Worm (Caenorhabditis elegans): ENCODE data around the gene W03F8.6.
"Not testable (repeated sequence)": the region's sequence is repeated elsewhere in the genome, so short reads cannot be mapped to it uniquely, and the experiment has no call there.

Gene W03F8.6

DNA sequence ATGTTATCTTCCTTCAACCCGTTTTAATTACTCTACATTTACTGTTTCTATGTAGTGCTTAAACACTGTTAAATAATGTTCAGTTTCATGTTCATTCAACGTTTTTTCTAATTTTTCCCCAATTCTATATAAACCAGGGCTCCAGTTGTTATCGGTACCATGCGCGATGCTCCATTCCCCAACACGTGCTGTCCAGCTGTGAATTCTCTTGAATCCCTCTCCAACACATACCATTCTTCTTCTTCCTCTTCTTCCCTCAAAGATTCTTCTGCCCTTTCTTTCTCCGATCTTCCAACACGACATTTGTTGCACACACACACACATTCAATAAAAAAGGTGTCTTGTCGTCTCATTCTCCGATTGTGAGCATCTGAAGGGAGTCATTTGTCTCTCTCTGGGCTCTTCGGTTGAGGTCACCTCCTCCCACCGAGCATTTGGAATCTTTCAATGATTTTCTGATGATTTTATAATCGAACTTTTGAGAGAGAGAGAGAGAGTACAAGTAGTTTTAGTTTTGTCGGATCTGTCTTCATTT, 14.3 kb downstream of the W03F8.6 start:
- TF ChIP-seq hlh-8 (tag; optimal IDR thresholded peaks at IDR 0.05) (peak; percentile 95), ets-4 (tag; optimal IDR thresholded peaks at IDR 0.05) (no peak)

ce11 chrIV:5169335-5169734, 17.0 kb downstream of the W03F8.6 start:
- TF ChIP-seq dmd-4 (tag; optimal IDR thresholded peaks at IDR 0.05; ENCODE audit: borderline replicate concordance) (no peak), ceh-18 (tag; optimal IDR thresholded peaks at IDR 0.05) (peak; percentile 50), elt-2 (tag; optimal IDR thresholded peaks at IDR 0.05) (peak; percentile 14), unc-55 (GFP tag; optimal IDR thresholded peaks at IDR 0.05) (peak; percentile 58), ceh-22 (tag; optimal IDR thresholded peaks at IDR 0.05) (peak; percentile 7), pag-3 (tag; optimal IDR thresholded peaks at IDR 0.05; ENCODE audit: borderline replicate concordance) (no peak), tbx-2 (tag; optimal IDR thresholded peaks at IDR 0.05) (peak; percentile 12), ref-2 (tag; optimal IDR thresholded peaks at IDR 0.05) (peak; percentile 16), ttx-3 (tag; optimal IDR thresholded peaks at IDR 0.05) (no peak), nfya-1 (tag; optimal IDR thresholded peaks at IDR 0.05) (peak; percentile 74), K02D7.2 (tag; optimal IDR thresholded peaks at IDR 0.05) (no peak)

- no peak for TF ChIP-seq lim-6 (tag; optimal IDR thresholded peaks at IDR 0.05)
- no peak for TF ChIP-seq sox-4 (tag; optimal IDR thresholded peaks at IDR 0.05)
- no peak for TF ChIP-seq C38D4.7 (GFP tag; optimal IDR thresholded peaks at IDR 0.05)
- TF ChIP-seq syd-9 (tag; optimal IDR thresholded peaks at IDR 0.05), result no peak
- TF ChIP-seq unc-86 (tag; optimal IDR thresholded peaks at IDR 0.05), result no peak
- TF ChIP-seq tbx-7 (tag; optimal IDR thresholded peaks at IDR 0.05), result no peak
- TF ChIP-seq ceh-31 (tag; optimal IDR thresholded peaks at IDR 0.05), result no peak
- no peak for TF ChIP-seq K09A11.1 (tag; optimal IDR thresholded peaks at IDR 0.05; ENCODE audit: insufficient read depth)
- no peak for TF ChIP-seq K02D7.2 (tag; optimal IDR thresholded peaks at IDR 0.05)
Observed at ce11 chrIV:5166030-5166429, 20.4 kb downstream of the W03F8.6 start, which contains the start of gene ptp-5.1. TSS of gene ptp-5.1 (plus strand) at chrIV:5166330.

DNA sequence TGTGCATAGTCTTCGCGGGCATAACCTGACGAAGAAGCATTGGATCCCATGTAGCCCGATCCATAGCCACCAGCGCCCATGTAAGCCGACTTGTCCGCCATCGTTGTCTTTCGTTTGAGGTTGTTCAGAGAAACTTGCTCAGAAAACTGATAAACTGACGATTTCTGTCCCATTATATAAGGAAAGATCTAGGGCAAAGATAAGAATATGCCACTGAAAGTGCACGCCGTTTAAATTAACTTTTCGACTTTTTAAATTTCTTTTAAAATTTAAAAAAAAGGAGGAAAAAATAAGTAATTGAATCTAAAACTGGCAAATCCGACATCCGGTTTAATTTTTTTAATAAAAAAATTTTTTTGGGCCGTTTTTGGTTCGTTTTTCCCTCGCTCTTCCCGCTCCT, 20.8 kb downstream of the W03F8.6 start, which contains the start of gene nspd-6:
TSS of gene nspd-6 (minus strand) at position 101 of the 400 bp plus-strand sequence.
- not testable (repeated sequence) for TF ChIP-seq ceh-2 (tag; optimal IDR thresholded peaks at IDR 0.05); pag-3 (tag; optimal IDR thresholded peaks at IDR 0.05; ENCODE audit: borderline replicate concordance); ceh-24 (tag; optimal IDR thresholded peaks at IDR 0.05)

DNA sequence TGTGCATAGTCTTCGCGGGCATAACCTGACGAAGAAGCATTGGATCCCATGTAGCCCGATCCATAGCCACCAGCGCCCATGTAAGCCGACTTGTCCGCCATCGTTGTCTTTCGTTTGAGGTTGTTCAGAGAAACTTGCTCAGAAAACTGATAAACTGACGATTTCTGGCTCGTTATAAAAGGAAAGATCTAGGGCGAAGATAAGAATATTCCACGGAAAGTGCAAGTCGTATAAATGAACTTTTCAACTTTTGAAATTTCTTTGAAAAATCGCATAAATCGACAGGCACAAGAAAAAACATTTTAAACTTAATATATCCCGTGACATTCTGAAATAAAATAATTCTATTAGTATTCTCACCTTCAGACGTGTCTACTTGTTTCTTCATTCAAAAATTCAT, 23.4 kb downstream of the W03F8.6 start, which contains the start of the genes nspd-3 and C24D10.2:
TSS of gene nspd-3 (minus strand) at position 101 of the 400 bp plus-strand sequence.
TSS of gene C24D10.2 (plus strand) at position 399 of the 400 bp plus-strand sequence.
- not testable (repeated sequence) for TF ChIP-seq ceh-6 (GFP tag; optimal IDR thresholded peaks at IDR 0.05); ceh-14 (tag; optimal IDR thresholded peaks at IDR 0.05); T23F11.4 (GFP tag; optimal IDR thresholded peaks at IDR 0.05)

DNA sequence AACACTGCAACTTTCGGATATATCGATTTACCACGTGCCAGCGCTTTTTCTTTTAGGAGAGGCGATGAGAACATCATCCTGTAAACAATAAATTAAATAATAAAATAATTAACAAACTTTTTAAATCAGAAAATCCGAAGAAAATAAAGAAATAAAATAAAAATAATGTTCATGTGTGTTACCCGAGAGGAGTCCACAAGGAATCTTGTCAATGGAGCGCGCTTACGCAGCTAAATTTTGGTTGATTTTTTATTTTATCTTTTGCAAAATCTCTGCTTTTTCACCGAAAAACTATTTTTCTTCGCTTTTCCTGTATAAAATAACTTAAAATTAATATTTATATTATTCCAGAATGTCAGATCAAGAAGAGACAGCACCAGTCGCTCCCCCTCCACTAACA, 26.2 kb downstream of the W03F8.6 start, which contains the start of the genes C24D10.6 and C24D10.4:
TSS of gene C24D10.6 (minus strand) at position 78 of the 400 bp plus-strand sequence.
TSS of gene C24D10.4 (plus strand) at position 352 of the 400 bp plus-strand sequence.
- no peak for TF ChIP-seq nfya-1 (tag; optimal IDR thresholded peaks at IDR 0.05)
- no peak for TF ChIP-seq Y22D7AL.16 (tag; optimal IDR thresholded peaks at IDR 0.05)
- no peak for TF ChIP-seq sdc-2 (tag; optimal IDR thresholded peaks at IDR 0.05)
- no peak for TF ChIP-seq ceh-48 (tag; optimal IDR thresholded peaks at IDR 0.05)
- no peak for TF ChIP-seq T23F11.4 (GFP tag; optimal IDR thresholded peaks at IDR 0.05)
- no peak for TF ChIP-seq ceh-6 (GFP tag; optimal IDR thresholded peaks at IDR 0.05)
- TF ChIP-seq ztf-16 (tag; optimal IDR thresholded peaks at IDR 0.05), result no peak

Measured in whole organism, late embryonic.